Worm (Caenorhabditis elegans) whole organism, L4/young adult: ENCODE measurements around the gene F58B4.6.

ENCODE experiments used
- W03F9.2 ChIP-seq: fragments of 150-350 bp; optimal IDR thresholded peaks from 2 replicates; lab custom pipeline; 2014; ENCODE audit warnings: missing biosample characterization, missing genetic modification characterization
- him-1 ChIP-seq: sonication (generic microtip); optimal IDR thresholded peaks from 2 replicates; lab custom pipeline; 2016; ENCODE audit warnings: missing genotype, missing genetic modification reagents, missing genetic modification characterization, missing compliant biosample characterization

DNA sequence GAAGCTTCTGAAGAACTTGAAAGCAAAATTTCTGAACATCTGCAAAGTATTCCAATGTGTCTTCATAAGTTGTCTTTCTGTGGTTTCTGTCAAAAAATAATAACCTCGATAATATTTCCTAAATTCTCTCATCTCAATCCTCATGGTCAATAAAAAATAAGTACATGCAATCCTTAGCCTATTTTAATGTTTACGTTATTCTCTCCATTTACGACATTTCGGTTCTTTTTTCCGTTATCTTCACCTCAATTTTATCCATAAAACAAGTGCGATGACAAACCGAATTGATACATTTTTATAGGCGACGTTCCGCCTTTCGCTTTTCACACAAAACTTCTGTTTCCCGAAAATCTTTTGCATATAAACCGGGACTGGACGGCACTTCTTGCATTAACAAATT lies 24.7 kb downstream of the F58B4.6 start, which contains the start of gene col-153:
- TF ChIP-seq W03F9.2 (tag; lab: Kevin White, UChicago) (no peak), him-1 (tag; lab: Kevin White, UChicago) (no peak)
